ENCODE assay signal across 3 worm cellular contexts in the genomic region with DNA sequence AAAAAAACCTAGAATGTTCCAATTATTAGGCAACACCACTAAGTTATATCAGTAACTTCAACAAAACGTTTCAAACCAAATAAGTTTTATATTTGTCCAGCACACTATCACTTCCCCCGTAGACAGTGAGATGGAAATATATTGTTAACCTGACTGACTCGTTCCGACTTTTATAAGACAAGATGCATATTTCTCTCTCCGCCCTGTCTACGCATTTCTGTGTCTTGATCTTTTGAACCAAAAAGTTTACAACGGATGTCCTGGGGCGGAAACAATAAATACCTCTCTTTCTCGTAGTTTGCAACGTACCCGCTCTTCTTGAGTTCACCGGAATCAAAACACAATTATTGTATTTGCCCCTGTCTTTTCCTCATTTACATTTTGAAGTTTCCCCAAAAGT.
TF ChIP-seq lines count a peak whose summit lies in the region.

No protein-coding gene starts in this region.

TF ChIP-seq in whole organism, L1 larva, 84 proteins besides CTCF, POLR2A, EP300 and RAD21:
- peak; percentile 50 for TF ChIP-seq nhr-85 (tag; lab: Kevin White, UChicago)
- TF ChIP-seq pag-3 (tag; optimal IDR thresholded peaks at IDR 0.05; lab: Kevin White, UChicago; ENCODE audit: borderline replicate concordance, insufficient read depth) = no peak
- peak in 2 of 6 experiments; percentile 76 to 78 for TF ChIP-seq elt-3 (tag; optimal IDR thresholded peaks at IDR 0.05; lab: Kevin White, UChicago)
- TF ChIP-seq nhr-12 (tag; optimal IDR thresholded peaks at IDR 0.05; lab: Kevin White, UChicago) = no peak
- peak; percentile 65 for TF ChIP-seq lin-14 (GFP tag; optimal IDR thresholded peaks at IDR 0.05; lab: Kevin White, UChicago)
- TF ChIP-seq nhr-28 (tag; optimal IDR thresholded peaks at IDR 0.05; lab: Kevin White, UChicago) = no peak
- peak; percentile 85 for TF ChIP-seq nhr-71 (tag; optimal IDR thresholded peaks at IDR 0.05; lab: Kevin White, UChicago)
- TF ChIP-seq efl-3 (GFP tag; optimal IDR thresholded peaks at IDR 0.05; lab: Kevin White, UChicago) = no peak
- no peak for TF ChIP-seq dpl-1 (GFP tag; optimal IDR thresholded peaks at IDR 0.05; lab: Kevin White, UChicago)

TF ChIP-seq in whole organism, L2 larva, 48 proteins besides CTCF, POLR2A, EP300 and RAD21:
- TF ChIP-seq nhr-23 (tag; optimal IDR thresholded peaks at IDR 0.05; lab: Kevin White, UChicago) = no peak
- TF ChIP-seq nhr-25 (tag; optimal IDR thresholded peaks at IDR 0.05; lab: Kevin White, UChicago) = no peak
- TF ChIP-seq gmeb-1 (tag; optimal IDR thresholded peaks at IDR 0.05; lab: Kevin White, UChicago) = no peak
- TF ChIP-seq elt-1 (tag; optimal IDR thresholded peaks at IDR 0.05; lab: Kevin White, UChicago) = no peak
- TF ChIP-seq ceh-16 (tag; optimal IDR thresholded peaks at IDR 0.05; lab: Kevin White, UChicago) = no peak
- TF ChIP-seq crh-2 (tag; optimal IDR thresholded peaks at IDR 0.05; lab: Kevin White, UChicago) = peak; percentile 24
- peak; percentile 8 for TF ChIP-seq nhr-21 (tag; optimal IDR thresholded peaks at IDR 0.05; lab: Kevin White, UChicago)
- peak; percentile 30 for TF ChIP-seq sma-9 (GFP tag; optimal IDR thresholded peaks at IDR 0.05; lab: Kevin White, UChicago)
- TF ChIP-seq sma-9 (tag; optimal IDR thresholded peaks at IDR 0.05; lab: Kevin White, UChicago) = no peak

TF ChIP-seq in whole organism, L4 larva, 104 proteins besides CTCF, POLR2A, EP300 and RAD21:
- TF ChIP-seq daf-16 (GFP tag; optimal IDR thresholded peaks at IDR 0.05; lab: Kevin White, UChicago) (no peak), daf-16 (tag; optimal IDR thresholded peaks at IDR 0.05; lab: Kevin White, UChicago) (peak; percentile 33), nhr-28 (tag; optimal IDR thresholded peaks at IDR 0.05; lab: Kevin White, UChicago) (peak; percentile 27), zip-11 (GFP tag; IDR thresholded peaks at IDR 0.05; lab: Robert Waterston, UW) (no peak)
TF ChIP-seq in whole organism, L4 larva: peak in this region for 2.

Comparison
In these comparisons a context has a peak if more than half of its experiments do, and no peak if none do; other contexts are left out.
1. Of the 29 proteins assayed by ChIP-seq in both whole organism, L4 larva and whole organism, L1 larva: peak only in whole organism, L4 larva: nhr-28; only in whole organism, L1 larva: none; in both: none; in neither: 28.